Worm (Caenorhabditis elegans): ENCODE results near the gene W02B3.3.

Gene W02B3.3

DNA sequence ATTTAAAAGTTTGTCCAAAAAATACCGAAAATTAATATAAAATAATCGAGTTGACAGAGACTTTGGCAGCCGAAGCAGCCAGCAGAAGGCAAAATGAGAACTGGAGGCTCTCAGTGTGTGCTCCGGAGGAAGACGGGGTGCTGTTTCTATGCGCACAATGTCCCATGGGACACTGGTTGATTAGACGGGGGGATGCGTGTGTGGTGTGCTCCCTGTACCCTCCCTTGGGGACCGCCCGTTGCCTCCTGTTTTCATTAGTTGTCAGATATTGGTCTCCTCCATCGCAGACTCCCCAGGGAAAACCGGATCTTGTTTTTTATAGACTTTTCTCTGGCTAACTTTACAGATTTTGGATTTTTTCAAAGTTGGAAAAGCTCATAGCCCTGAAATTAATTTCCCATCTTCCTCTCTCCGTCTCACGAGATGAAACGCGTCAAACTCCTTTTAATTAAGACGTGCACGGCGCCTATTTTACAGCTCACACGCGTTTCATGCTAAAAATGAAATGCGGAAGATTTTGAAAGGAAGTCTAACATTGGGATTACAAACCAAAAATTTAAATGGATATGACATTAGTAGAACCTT lies 3.0 kb downstream of the W02B3.3 start, which contains the start of gene C09F5.3:
TSS of gene C09F5.3 (minus strand) at position 94 of the 585 bp plus-strand sequence.
- no peak for TF ChIP-seq pat-9 (tag; optimal IDR thresholded peaks at IDR 0.05)
- no peak for TF ChIP-seq T23F11.4 (GFP tag; optimal IDR thresholded peaks at IDR 0.05)
- no peak for TF ChIP-seq unc-86 (tag; optimal IDR thresholded peaks at IDR 0.05)
- no peak for TF ChIP-seq nhr-11 (tag; optimal IDR thresholded peaks at IDR 0.05)
- TF ChIP-seq elt-4 (tag; optimal IDR thresholded peaks at IDR 0.05) = no peak
- TF ChIP-seq ceh-24 (tag; optimal IDR thresholded peaks at IDR 0.05) = no peak
- no peak for TF ChIP-seq pha-2 (tag; optimal IDR thresholded peaks at IDR 0.05)
- no peak for TF ChIP-seq ceh-19 (GFP tag; optimal IDR thresholded peaks at IDR 0.05)
- TF ChIP-seq ahr-1 (tag; optimal IDR thresholded peaks at IDR 0.05) = no peak
- TF ChIP-seq unc-42 (tag; optimal IDR thresholded peaks at IDR 0.05) = peak; percentile 8
- TF ChIP-seq pha-4 (tag; optimal IDR thresholded peaks at IDR 0.05) = no peak
- peak; percentile 92 for TF ChIP-seq unc-3 (GFP tag; conservative IDR thresholded peaks at IDR 0.05)
- TF ChIP-seq unc-3 (tag; optimal IDR thresholded peaks at IDR 0.05) = peak; percentile 98
- no peak for TF ChIP-seq ets-4 (tag; optimal IDR thresholded peaks at IDR 0.05)
- no peak for TF ChIP-seq sox-2 (GFP tag; IDR thresholded peaks at IDR 0.05)
- no peak for TF ChIP-seq fax-1 (tag; optimal IDR thresholded peaks at IDR 0.05)
- TF ChIP-seq ceh-45 (GFP tag; IDR thresholded peaks at IDR 0.05) = no peak
- TF ChIP-seq ceh-14 (tag; optimal IDR thresholded peaks at IDR 0.05) = peak; percentile 9
- no peak for TF ChIP-seq rnt-1 (tag; optimal IDR thresholded peaks at IDR 0.05)
- no peak for TF ChIP-seq pros-1 (tag; optimal IDR thresholded peaks at IDR 0.05)
- no peak for TF ChIP-seq hlh-13 (GFP tag; optimal IDR thresholded peaks at IDR 0.05)

DNA sequence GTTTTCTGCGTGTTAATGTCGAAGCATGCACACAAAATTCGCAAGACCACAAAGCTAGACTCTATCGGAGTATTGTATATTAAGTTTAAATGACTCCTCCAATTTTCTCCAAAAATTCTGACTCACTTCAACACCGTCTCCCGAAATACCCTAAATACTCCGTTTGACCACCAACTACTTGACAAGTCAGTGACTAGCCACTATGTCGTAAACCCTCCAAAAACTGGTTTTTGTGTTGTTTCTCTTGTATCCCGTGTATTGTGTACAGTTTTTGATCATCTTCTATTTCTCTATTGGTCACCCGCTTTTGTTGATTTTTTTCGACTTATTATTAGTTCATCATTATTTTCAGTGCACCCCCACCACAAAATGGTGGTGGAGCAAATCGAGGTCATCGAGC lies 9.9 kb downstream of the W02B3.3 start, which contains the start of gene C09F5.1:
TSS of gene C09F5.1 (plus strand) at position 353 of the 400 bp plus-strand sequence.
- TF ChIP-seq nfya-1 (tag; optimal IDR thresholded peaks at IDR 0.05) (peak; percentile 6), pha-2 (tag; optimal IDR thresholded peaks at IDR 0.05) (no peak)

DNA sequence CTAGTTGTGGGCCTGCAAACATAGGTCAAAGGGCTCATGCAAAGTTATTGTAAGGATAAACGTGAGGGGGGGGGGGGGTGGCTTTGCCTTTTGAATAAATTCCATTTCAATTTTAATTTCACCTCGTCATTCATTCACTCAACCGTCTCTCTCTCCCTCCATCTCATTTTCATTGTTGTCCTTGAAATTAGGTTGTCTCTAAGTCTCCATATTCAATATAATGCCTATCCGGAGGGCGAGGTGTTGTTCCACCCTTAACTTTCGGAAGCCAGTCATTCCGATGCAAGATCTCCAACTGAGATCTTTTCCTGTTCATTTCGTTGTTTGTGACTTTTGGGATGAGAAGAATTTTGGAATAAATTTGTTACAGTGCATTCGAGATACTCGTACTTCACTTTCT lies 11.0 kb downstream of the W02B3.3 start:
- TF ChIP-seq unc-42 (tag; optimal IDR thresholded peaks at IDR 0.05) (peak; percentile 6), pat-9 (tag; optimal IDR thresholded peaks at IDR 0.05) (no peak)

DNA sequence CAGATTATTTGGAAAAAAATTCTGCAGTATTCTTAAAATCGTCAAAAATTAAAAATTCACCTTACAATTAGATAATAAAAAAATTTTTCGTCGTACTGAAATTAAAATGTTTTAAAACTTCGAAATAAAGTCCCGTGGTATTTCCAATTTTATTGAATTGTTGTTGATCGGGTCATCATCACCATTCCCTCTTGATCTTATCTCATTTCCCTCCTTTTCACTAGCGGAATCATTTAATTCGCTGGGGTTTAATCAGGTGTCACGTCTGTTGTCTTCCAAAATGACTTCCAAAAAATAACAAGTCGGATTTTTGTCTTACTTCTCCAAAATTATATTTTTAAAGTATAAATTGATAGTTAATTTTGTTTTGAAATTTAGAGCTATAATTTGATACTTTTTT lies 11.6 kb downstream of the W02B3.3 start:
- no peak for TF ChIP-seq elt-4 (tag; optimal IDR thresholded peaks at IDR 0.05)
- no peak for TF ChIP-seq ceh-18 (tag; optimal IDR thresholded peaks at IDR 0.05)
- TF ChIP-seq tbx-2 (tag; optimal IDR thresholded peaks at IDR 0.05) = no peak
- TF ChIP-seq K09A11.1 (tag; optimal IDR thresholded peaks at IDR 0.05; ENCODE audit: insufficient read depth) = no peak
- TF ChIP-seq syd-9 (tag; optimal IDR thresholded peaks at IDR 0.05) = no peak
- no peak for TF ChIP-seq pha-2 (tag; optimal IDR thresholded peaks at IDR 0.05)
- no peak for TF ChIP-seq ceh-31 (tag; optimal IDR thresholded peaks at IDR 0.05)
- TF ChIP-seq K02D7.2 (tag; optimal IDR thresholded peaks at IDR 0.05) = no peak

DNA sequence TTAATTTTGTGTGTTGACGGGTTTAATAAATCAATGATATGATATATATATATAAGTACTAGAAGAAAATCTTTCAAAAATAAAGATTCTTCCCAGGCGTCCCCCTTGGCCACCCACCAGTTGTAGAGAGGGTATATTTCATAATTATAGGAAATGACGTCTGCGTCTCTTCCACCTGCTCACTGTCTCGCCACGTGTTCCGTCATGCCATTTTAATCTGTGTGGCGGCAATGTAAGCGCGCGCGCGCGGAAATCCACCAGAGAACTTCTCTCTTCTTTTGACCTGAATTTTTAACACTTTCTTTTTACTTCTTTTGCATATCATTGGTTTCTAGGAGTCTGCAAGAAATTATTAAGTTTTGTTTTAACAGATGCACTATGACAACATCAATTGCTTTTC lies 13.9 kb downstream of the W02B3.3 start:
- TF ChIP-seq sox-4 (tag; optimal IDR thresholded peaks at IDR 0.05) (no peak), ttx-3 (tag; optimal IDR thresholded peaks at IDR 0.05) (no peak), hlh-30 (tag; optimal IDR thresholded peaks at IDR 0.05; ENCODE audit: insufficient read depth) (peak; percentile 4), elt-4 (tag; optimal IDR thresholded peaks at IDR 0.05) (no peak), ref-2 (tag; optimal IDR thresholded peaks at IDR 0.05) (peak; percentile 22)

DNA sequence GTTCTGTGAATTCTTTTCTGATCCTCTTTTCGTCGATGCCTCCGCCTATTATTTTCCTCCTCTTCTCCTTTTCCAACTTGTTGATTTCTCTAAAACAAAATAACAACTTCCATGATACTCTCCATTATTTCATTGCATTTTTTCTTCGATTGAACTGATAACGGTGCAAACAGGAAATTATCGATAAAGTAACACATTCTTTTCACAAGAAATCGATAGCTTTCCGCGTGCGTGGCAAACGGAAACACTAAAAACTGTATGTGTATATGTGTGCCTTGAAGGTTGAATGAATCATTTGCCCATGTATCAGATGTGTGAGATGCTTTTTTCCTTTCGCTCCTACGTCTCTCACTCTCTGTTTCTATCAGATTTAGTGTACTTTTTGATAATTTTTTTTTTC lies 16.6 kb downstream of the W02B3.3 start:
- no peak for TF ChIP-seq ceh-24 (tag; optimal IDR thresholded peaks at IDR 0.05)
- peak; percentile 16 for TF ChIP-seq elt-2 (tag; optimal IDR thresholded peaks at IDR 0.05)
